Fruit fly (Drosophila melanogaster): ENCODE results near the gene CG11722.

dm6 chr3R:10084914-10085313 is 39.6 kb upstream of the CG11722 start:
- TF ChIP-seq h (GFP tag; optimal IDR thresholded peaks at IDR 0.05) (peak; percentile 95), psq (GFP tag; optimal IDR thresholded peaks at IDR 0.05) (peak; percentile 89)
